Fruit fly (Drosophila melanogaster): ENCODE results near the gene CG46522.
"Not testable (repeated sequence)": the region's sequence is repeated elsewhere in the genome, so short reads cannot be mapped to it uniquely, and the experiment has no call there.

- not testable (repeated sequence) for TF ChIP-seq rn (GFP tag; IDR thresholded peaks at IDR 0.05); CG12605 (GFP tag; IDR thresholded peaks at IDR 0.05); Pif1B (GFP tag; optimal IDR thresholded peaks at IDR 0.05); CG8301 (tag; optimal IDR thresholded peaks at IDR 0.05); CG34367 (tag; optimal IDR thresholded peaks at IDR 0.05); gl (tag; optimal IDR thresholded peaks at IDR 0.05); CG14655 (GFP tag; optimal IDR thresholded peaks at IDR 0.05)
Measured at dm6 chrX:22246300-22246699, at the start of gene CG46522.
